Worm (Caenorhabditis elegans) whole organism, late embryonic: ENCODE results near the gene swt-2.

Source experiments
- ceh-34 ChIP-seq: sonication (generic microtip); optimal IDR thresholded peaks from 2 replicates; lab custom pipeline; 2016; ENCODE audit warnings: mild to moderate bottlenecking, missing genetic modification characterization, missing compliant biosample characterization
- elt-2 ChIP-seq: sonication (generic microtip); optimal IDR thresholded peaks from 2 replicates; lab custom pipeline; 2016; ENCODE audit warnings: missing genetic modification reagents, missing genetic modification characterization, missing compliant biosample characterization

DNA sequence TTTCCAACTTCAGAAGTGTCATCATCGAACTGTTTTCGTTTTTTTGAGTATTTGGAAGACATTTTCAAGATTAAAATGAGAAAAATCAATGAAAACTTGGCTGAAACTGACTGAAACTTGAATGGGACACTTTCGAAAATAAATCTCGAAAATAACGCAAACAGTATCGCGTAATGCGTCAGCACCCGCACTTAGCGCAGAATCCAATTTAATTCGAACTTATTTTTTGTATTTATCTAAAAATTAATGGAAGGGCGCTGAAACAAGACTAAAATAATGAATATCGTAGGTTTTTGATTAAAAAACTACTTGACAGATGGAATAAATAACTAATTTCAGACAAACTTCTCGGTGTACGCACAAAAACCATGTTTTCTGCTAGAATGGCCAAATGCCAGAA lies 45.6 kb downstream of the swt-2 start, which contains the start of the genes snu-66 and ints-9:
- TF ChIP-seq elt-2 (tag; lab: Kevin White, UChicago) = no peak
- TF ChIP-seq ceh-34 (tag; lab: Kevin White, UChicago) = no peak
